Worm (Caenorhabditis elegans) whole organism, L1 larva: ENCODE data around the gene Y47D7A.3.

Experiments
- aly-2 ChIP-seq: fragments of 150-350 bp; optimal IDR thresholded peaks from 2 replicates; lab custom pipeline; 2014; ENCODE audit warnings: missing biosample characterization, missing genetic modification characterization
- ama-1 ChIP-seq: fragments of 150-350 bp; optimal IDR thresholded peaks from 2 replicates; lab custom pipeline; 2014
- ces-1 ChIP-seq: fragments of 150-350 bp; optimal IDR thresholded peaks from 2 replicates; lab custom pipeline; 2014; ENCODE audit warnings: missing biosample characterization, missing genetic modification reagents, missing genetic modification characterization
- fkh-8 ChIP-seq: sonication (generic microtip); optimal IDR thresholded peaks from 2 replicates; lab custom pipeline; 2016; ENCODE audit warnings: mild to moderate bottlenecking, missing genetic modification characterization, missing compliant biosample characterization
- hlh-4 ChIP-seq: sonication (generic microtip); optimal IDR thresholded peaks from 2 replicates; lab custom pipeline; 2016; ENCODE audit warnings: mild to moderate bottlenecking, missing genetic modification characterization, missing compliant biosample characterization
- mdl-1 ChIP-seq, 2 experiments: fragments of 150-350 bp; optimal IDR thresholded peaks; 2 replicates each; lab custom pipeline; 2014 to 2017; ENCODE audit warnings: missing biosample characterization in 2 of 2, missing genetic modification characterization in 2 of 2, inconsistent platforms in 1 of 2
- nhr-237 ChIP-seq: fragments of 150-350 bp; optimal IDR thresholded peaks from 2 replicates; lab custom pipeline; 2014; ENCODE audit warnings: missing biosample characterization, missing genetic modification characterization
- sptf-1 ChIP-seq: fragments of 150-350 bp; optimal IDR thresholded peaks from 2 replicates; lab custom pipeline; 2014; ENCODE audit warnings: missing biosample characterization, missing genetic modification characterization

DNA sequence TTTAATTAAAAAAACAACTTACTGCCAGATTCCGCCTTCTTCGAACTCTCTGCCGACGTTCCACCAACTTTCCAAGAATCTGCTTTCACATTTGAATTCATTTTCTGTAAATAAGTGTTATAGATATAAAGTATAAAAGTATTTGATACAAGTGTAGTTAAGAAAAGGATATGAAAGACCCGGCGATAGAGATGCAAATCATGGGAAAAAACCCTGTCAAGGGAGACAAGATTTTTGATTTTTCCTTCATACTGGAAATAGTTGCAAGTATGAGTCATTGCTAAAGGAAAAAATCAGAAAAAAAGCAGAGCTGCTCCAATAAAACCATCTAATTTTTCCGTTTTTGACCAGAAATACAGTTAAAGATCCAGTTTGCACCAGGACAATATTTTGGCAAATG is 14.5 kb upstream of the Y47D7A.3 start, which contains the start of gene F13A2.3:
- TF ChIP-seq hlh-4 = no peak
- TF ChIP-seq ces-1 (GFP tag; lab: Kevin White, UChicago) = no peak
- no peak for TF ChIP-seq ama-1 (lab: Kevin White, UChicago)
- no peak for TF ChIP-seq mdl-1 (tag; optimal IDR thresholded peaks at IDR 0.05; lab: Kevin White, UChicago)
- TF ChIP-seq sptf-1 (tag; lab: Kevin White, UChicago) = no peak
- TF ChIP-seq nhr-237 (tag; lab: Kevin White, UChicago) = no peak
- TF ChIP-seq fkh-8 (tag; lab: Kevin White, UChicago) = no peak
- TF ChIP-seq aly-2 = no peak
